ENCODE assay signal across 1 fruit fly cellular context in genomic region chr3L:516948-517599, dm6.
TF ChIP-seq lines count a peak whose summit lies in the region.

No protein-coding gene starts in this region.

TF ChIP-seq in whole organism, embryonic, 481 proteins besides CTCF, POLR2A, EP300 and RAD21 (continued from another document and continues in another):
- TF ChIP-seq CG17328 (GFP tag; IDR thresholded peaks at IDR 0.05; lab: Robert Waterston, UW) (peak; percentile 56; the same call in 1 of the 2 replicates), row (GFP tag; IDR thresholded peaks at IDR 0.05; lab: Robert Waterston, UW) (peak; percentile 54), CG7357 (GFP tag; IDR thresholded peaks at IDR 0.05; lab: Robert Waterston, UW) (no peak), tgo (GFP tag; IDR thresholded peaks at IDR 0.05; lab: Robert Waterston, UW) (peak; percentile 34; the same call in 2 of the 3 replicates), cg (GFP tag; optimal IDR thresholded peaks at IDR 0.05; lab: Kevin White, UChicago) (no peak), CG9437 (GFP tag; optimal IDR thresholded peaks at IDR 0.05; lab: Kevin White, UChicago) (peak; percentile 15), Adf1 (GFP tag; IDR thresholded peaks at IDR 0.05; lab: Robert Waterston, UW) (no peak), gfzf (GFP tag; optimal IDR thresholded peaks at IDR 0.05; lab: Kevin White, UChicago) (no peak), Oli (tag; optimal IDR thresholded peaks at IDR 0.05; lab: Kevin White, UChicago) (peak; percentile 15), phol (tag; optimal IDR thresholded peaks at IDR 0.05; lab: Kevin White, UChicago) (peak; percentile 61), Drgx (GFP tag; IDR thresholded peaks at IDR 0.05; lab: Robert Waterston, UW) (peak; percentile 78), CG13287 (GFP tag; IDR thresholded peaks at IDR 0.05; lab: Robert Waterston, UW; ENCODE audit: partially characterized antibody) (no peak), gcm (GFP tag; optimal IDR thresholded peaks at IDR 0.05; lab: Kevin White, UChicago) (no peak), Sin3A (optimal IDR thresholded peaks at IDR 0.05; lab: Kevin White, UChicago) (no peak), CkIIα-i1 (GFP tag; IDR thresholded peaks at IDR 0.05; lab: Robert Waterston, UW) (no peak), grn (GFP tag; optimal IDR thresholded peaks at IDR 0.05; lab: Kevin White, UChicago) (no peak), shn (GFP tag; optimal IDR thresholded peaks at IDR 0.05; lab: Kevin White, UChicago) (no peak), Jarid2 (GFP tag; optimal IDR thresholded peaks at IDR 0.05; lab: Kevin White, UChicago) (no peak), CG11085 (GFP tag; IDR thresholded peaks at IDR 0.05; lab: Robert Waterston, UW) (no peak), pan (optimal IDR thresholded peaks at IDR 0.05; lab: Kevin White, UChicago) (no peak), pan (GFP tag; optimal IDR thresholded peaks at IDR 0.05 in 1 of 2, IDR thresholded peaks at IDR 0.05 in 1 of 2) (peak in 1 of 2 experiments; percentile 19), psq (GFP tag; optimal IDR thresholded peaks at IDR 0.05; lab: Kevin White, UChicago) (no peak), fru (optimal IDR thresholded peaks at IDR 0.05; lab: Kevin White, UChicago) (no peak), Opbp (GFP tag; IDR thresholded peaks at IDR 0.05; lab: Robert Waterston, UW; ENCODE audit: partially characterized antibody) (no peak), CG10462 (GFP tag; optimal IDR thresholded peaks at IDR 0.05; lab: Kevin White, UChicago) (no peak), Atf3 (GFP tag; optimal IDR thresholded peaks at IDR 0.05; lab: Kevin White, UChicago) (no peak), Ptx1 (GFP tag; IDR thresholded peaks at IDR 0.05; lab: Robert Waterston, UW) (peak; percentile 59), sr (GFP tag; IDR thresholded peaks at IDR 0.05; lab: Robert Waterston, UW) (no peak), ac (GFP tag; optimal IDR thresholded peaks at IDR 0.05; lab: Kevin White, UChicago) (no peak), PHDP (tag; optimal IDR thresholded peaks at IDR 0.05; lab: Kevin White, UChicago) (no peak), hbn (GFP tag; IDR thresholded peaks at IDR 0.05; lab: Robert Waterston, UW; ENCODE audit: partially characterized antibody) (no peak), vfl (GFP tag; optimal IDR thresholded peaks at IDR 0.05; lab: Kevin White, UChicago) (no peak), Awh (GFP tag; IDR thresholded peaks at IDR 0.05; lab: Robert Waterston, UW) (peak; percentile 82), CG12236 (GFP tag; optimal IDR thresholded peaks at IDR 0.05; lab: Kevin White, UChicago) (no peak), Sox100B (GFP tag; optimal IDR thresholded peaks at IDR 0.05; lab: Kevin White, UChicago) (peak; percentile 52), knrl (GFP tag; IDR thresholded peaks at IDR 0.05; lab: Robert Waterston, UW; ENCODE audit: partially characterized antibody) (no peak), hkb (optimal IDR thresholded peaks at IDR 0.05; lab: Kevin White, UChicago) (no peak), hkb (GFP tag; IDR thresholded peaks at IDR 0.05; lab: Robert Waterston, UW) (peak; percentile 51; the same call in 1 of the 2 replicates), CG12299 (tag; optimal IDR thresholded peaks at IDR 0.05; lab: Kevin White, UChicago) (no peak), ara (GFP tag; IDR thresholded peaks at IDR 0.05; lab: Robert Waterston, UW) (peak; percentile 24; the same call in 1 of the 2 replicates), NFAT (GFP tag; IDR thresholded peaks at IDR 0.05; lab: Robert Waterston, UW) (no peak), CG10147 (GFP tag; optimal IDR thresholded peaks at IDR 0.05; lab: Kevin White, UChicago) (no peak), jumu (GFP tag; optimal IDR thresholded peaks at IDR 0.05; lab: Kevin White, UChicago) (no peak), chn (GFP tag; optimal IDR thresholded peaks at IDR 0.05; lab: Kevin White, UChicago) (peak; percentile 23), HLH54F (GFP tag; optimal IDR thresholded peaks at IDR 0.05; lab: Kevin White, UChicago) (no peak), wdn (GFP tag; IDR thresholded peaks at IDR 0.05; lab: Robert Waterston, UW) (no peak), ap (GFP tag; IDR thresholded peaks at IDR 0.05; lab: Robert Waterston, UW) (no peak), Bgb (GFP tag; IDR thresholded peaks at IDR 0.05; lab: Robert Waterston, UW; ENCODE audit: partially characterized antibody) (no peak), CG13775 (GFP tag; optimal IDR thresholded peaks at IDR 0.05; lab: Kevin White, UChicago) (no peak), CG33557 (GFP tag; optimal IDR thresholded peaks at IDR 0.05; lab: Kevin White, UChicago) (no peak), HLH3B (GFP tag; IDR thresholded peaks at IDR 0.05; lab: Robert Waterston, UW) (peak; percentile 67), zf30C (GFP tag; optimal IDR thresholded peaks at IDR 0.05; lab: Kevin White, UChicago) (no peak), Dek (tag; optimal IDR thresholded peaks at IDR 0.05; lab: Kevin White, UChicago) (no peak), tin (GFP tag; optimal IDR thresholded peaks at IDR 0.05; lab: Kevin White, UChicago) (peak; percentile 16), gsb-n (tag; optimal IDR thresholded peaks at IDR 0.05; lab: Kevin White, UChicago) (no peak), CG11247 (GFP tag; IDR thresholded peaks at IDR 0.05; lab: Robert Waterston, UW) (no peak), gt (GFP tag; IDR thresholded peaks at IDR 0.05; lab: Robert Waterston, UW) (no peak), CG1792 (GFP tag; optimal IDR thresholded peaks at IDR 0.05; lab: Kevin White, UChicago) (no peak), CG11560 (tag; IDR thresholded peaks at IDR 0.05; lab: Robert Waterston, UW) (no peak), Ets97D (GFP tag; optimal IDR thresholded peaks at IDR 0.05; lab: Kevin White, UChicago) (no peak), dimm (GFP tag; IDR thresholded peaks at IDR 0.05; lab: Robert Waterston, UW) (0 out of 2 replicates have a peak, but pooled peaks have one; percentile 14), CG13123 (GFP tag; optimal IDR thresholded peaks at IDR 0.05; lab: Kevin White, UChicago) (no peak), CG13424 (tag; optimal IDR thresholded peaks at IDR 0.05; lab: Kevin White, UChicago) (peak; percentile 19), CG14441 (GFP tag; IDR thresholded peaks at IDR 0.05; lab: Robert Waterston, UW) (no peak), Dbx (GFP tag; IDR thresholded peaks at IDR 0.05; lab: Robert Waterston, UW) (no peak), fu2 (GFP tag; optimal IDR thresholded peaks at IDR 0.05; lab: Kevin White, UChicago) (no peak), Usf (GFP tag; optimal IDR thresholded peaks at IDR 0.05; lab: Kevin White, UChicago) (no peak), CG1529 (GFP tag; optimal IDR thresholded peaks at IDR 0.05; lab: Kevin White, UChicago) (peak; percentile 26), CG13894 (tag; optimal IDR thresholded peaks at IDR 0.05; lab: Kevin White, UChicago) (no peak), HHEX (GFP tag; optimal IDR thresholded peaks at IDR 0.05; lab: Kevin White, UChicago) (no peak), Xrp1 (GFP tag; IDR thresholded peaks at IDR 0.05; lab: Robert Waterston, UW) (peak; percentile 67), CG32772 (GFP tag; IDR thresholded peaks at IDR 0.05; lab: Robert Waterston, UW) (peak; percentile 43; the same call in 1 of the 2 replicates), CG34376 (GFP tag; optimal IDR thresholded peaks at IDR 0.05; lab: Kevin White, UChicago) (no peak), ewg (GFP tag; optimal IDR thresholded peaks at IDR 0.05; lab: Kevin White, UChicago) (peak; percentile 32), CG15514 (GFP tag; optimal IDR thresholded peaks at IDR 0.05; lab: Kevin White, UChicago) (no peak), CG4404 (GFP tag; IDR thresholded peaks at IDR 0.05; lab: Robert Waterston, UW) (no peak), CG9876 (GFP tag; optimal IDR thresholded peaks at IDR 0.05; lab: Kevin White, UChicago) (no peak), Ets65A (GFP tag; lab: Kevin White, UChicago) (peak; percentile 21), CG14710 (tag; optimal IDR thresholded peaks at IDR 0.05; lab: Kevin White, UChicago) (peak; percentile 34), ken (GFP tag; IDR thresholded peaks at IDR 0.05; lab: Robert Waterston, UW) (peak; percentile 77), Hr3 (GFP tag; optimal IDR thresholded peaks at IDR 0.05; lab: Kevin White, UChicago) (no peak), Fer3 (tag; optimal IDR thresholded peaks at IDR 0.05; lab: Kevin White, UChicago) (no peak), CG9727 (GFP tag; optimal IDR thresholded peaks at IDR 0.05; lab: Kevin White, UChicago) (no peak), wek (GFP tag; optimal IDR thresholded peaks at IDR 0.05; lab: Kevin White, UChicago) (no peak), CG12071 (GFP tag; optimal IDR thresholded peaks at IDR 0.05; lab: Kevin White, UChicago) (no peak), CG15696 (tag; optimal IDR thresholded peaks at IDR 0.05; lab: Kevin White, UChicago) (no peak), CG15479 (GFP tag; optimal IDR thresholded peaks at IDR 0.05; lab: Kevin White, UChicago) (no peak), CG33213 (GFP tag; optimal IDR thresholded peaks at IDR 0.05; lab: Kevin White, UChicago) (no peak), CG7271 (tag; optimal IDR thresholded peaks at IDR 0.05; lab: Kevin White, UChicago) (no peak), bowl (GFP tag; IDR thresholded peaks at IDR 0.05; lab: Robert Waterston, UW) (no peak), ssp (GFP tag; IDR thresholded peaks at IDR 0.05; lab: Robert Waterston, UW) (peak; percentile 35; the same call in 1 of the 2 replicates), Hr39 (optimal IDR thresholded peaks at IDR 0.05; lab: Kevin White, UChicago) (no peak), CG10654 (GFP tag; optimal IDR thresholded peaks at IDR 0.05; lab: Kevin White, UChicago) (no peak), tna (GFP tag; IDR thresholded peaks at IDR 0.05; lab: Robert Waterston, UW; ENCODE audit: partially characterized antibody) (no peak), ab (GFP tag; optimal IDR thresholded peaks at IDR 0.05; lab: Kevin White, UChicago) (no peak), Asciz (GFP tag; optimal IDR thresholded peaks at IDR 0.05; lab: Kevin White, UChicago) (peak; percentile 64), CG16779 (GFP tag; IDR thresholded peaks at IDR 0.05; lab: Robert Waterston, UW) (no peak), CG18476 (GFP tag; optimal IDR thresholded peaks at IDR 0.05; lab: Kevin White, UChicago) (no peak), zfh2 (GFP tag; optimal IDR thresholded peaks at IDR 0.05; lab: Kevin White, UChicago) (no peak), tup (GFP tag; optimal IDR thresholded peaks at IDR 0.05; lab: Kevin White, UChicago) (no peak), bab2 (GFP tag; optimal IDR thresholded peaks at IDR 0.05; lab: Kevin White, UChicago) (no peak), fd64A (GFP tag; optimal IDR thresholded peaks at IDR 0.05; lab: Kevin White, UChicago) (peak; percentile 12), lola (GFP tag; optimal IDR thresholded peaks at IDR 0.05; lab: Kevin White, UChicago) (peak in 1 of 3 experiments; percentile 3), ash1 (GFP tag; optimal IDR thresholded peaks at IDR 0.05; lab: Kevin White, UChicago) (no peak), stc (GFP tag; IDR thresholded peaks at IDR 0.05; lab: Robert Waterston, UW) (peak; percentile 58; the same call in 1 of the 2 replicates), CG18764 (GFP tag; optimal IDR thresholded peaks at IDR 0.05; lab: Kevin White, UChicago) (no peak), Med (GFP tag; lab: Kevin White, UChicago) (no peak), Antp (GFP tag; optimal IDR thresholded peaks at IDR 0.05; lab: Kevin White, UChicago) (no peak), mld (GFP tag; IDR thresholded peaks at IDR 0.05; lab: Robert Waterston, UW; ENCODE audit: partially characterized antibody) (no peak), sima (GFP tag; optimal IDR thresholded peaks at IDR 0.05; lab: Kevin White, UChicago) (no peak), chinmo (GFP tag; IDR thresholded peaks at IDR 0.05; lab: Robert Waterston, UW; ENCODE audit: partially characterized antibody) (no peak), hth (optimal IDR thresholded peaks at IDR 0.05; lab: Kevin White, UChicago) (no peak), twi (tag; optimal IDR thresholded peaks at IDR 0.05; lab: Kevin White, UChicago) (no peak), dmrt99B (tag; optimal IDR thresholded peaks at IDR 0.05; lab: Kevin White, UChicago) (peak; percentile 73), crc (GFP tag; optimal IDR thresholded peaks at IDR 0.05; lab: Kevin White, UChicago) (no peak), onecut (GFP tag; IDR thresholded peaks at IDR 0.05; lab: Robert Waterston, UW) (no peak), CG17359 (tag; optimal IDR thresholded peaks at IDR 0.05; lab: Kevin White, UChicago) (peak; percentile 71), CG17829 (tag; optimal IDR thresholded peaks at IDR 0.05; lab: Kevin White, UChicago) (peak; percentile 22), dmrt11E (tag; optimal IDR thresholded peaks at IDR 0.05; lab: Kevin White, UChicago) (no peak), CG3407 (GFP tag; optimal IDR thresholded peaks at IDR 0.05; lab: Kevin White, UChicago) (peak; percentile 18), Hr78 (GFP tag; optimal IDR thresholded peaks at IDR 0.05; lab: Kevin White, UChicago) (no peak), Dp (GFP tag; optimal IDR thresholded peaks at IDR 0.05; lab: Kevin White, UChicago) (no peak), dysf (GFP tag; IDR thresholded peaks at IDR 0.05; lab: Robert Waterston, UW) (peak; percentile 50; the same call in 1 of the 3 replicates), CG15601 (tag; optimal IDR thresholded peaks at IDR 0.05; lab: Kevin White, UChicago) (peak; percentile 20), CG32767 (GFP tag; IDR thresholded peaks at IDR 0.05; lab: Robert Waterston, UW) (no peak), CG12769 (tag; optimal IDR thresholded peaks at IDR 0.05; lab: Kevin White, UChicago) (no peak), sisA (GFP tag; IDR thresholded peaks at IDR 0.05; lab: Robert Waterston, UW) (peak; percentile 64), chif (GFP tag; optimal IDR thresholded peaks at IDR 0.05; lab: Kevin White, UChicago) (no peak), CG4282 (GFP tag; optimal IDR thresholded peaks at IDR 0.05; lab: Kevin White, UChicago) (no peak), Taf1 (GFP tag; IDR thresholded peaks at IDR 0.05; lab: Robert Waterston, UW) (no peak), MTF-1 (GFP tag; optimal IDR thresholded peaks at IDR 0.05; lab: Kevin White, UChicago; ENCODE audit: borderline replicate concordance) (no peak), CG6175 (GFP tag; IDR thresholded peaks at IDR 0.05; lab: Robert Waterston, UW) (no peak), CG2116 (GFP tag; optimal IDR thresholded peaks at IDR 0.05; lab: Kevin White, UChicago) (no peak), CG6854 (GFP tag; optimal IDR thresholded peaks at IDR 0.05; lab: Kevin White, UChicago) (no peak), CG31441 (GFP tag; IDR thresholded peaks at IDR 0.05; lab: Robert Waterston, UW) (peak; percentile 71), CG2875 (GFP tag; optimal IDR thresholded peaks at IDR 0.05; lab: Kevin White, UChicago) (no peak), pb (GFP tag; optimal IDR thresholded peaks at IDR 0.05; lab: Kevin White, UChicago) (no peak), Gsc (GFP tag; IDR thresholded peaks at IDR 0.05; lab: Robert Waterston, UW) (no peak)
